Fruit fly (Drosophila melanogaster) whole organism, embryonic: ENCODE results near the gene CG6149.
A peak's percentile ranks its signal among the peaks of the same experiment; 100 is the strongest.

Source experiments
- CG10267 ChIP-seq: fragments of 200-800 bp; sonication (Bioruptor generic); optimal IDR thresholded peaks from 2 replicates; lab custom pipeline; 2018; ENCODE audit warnings: missing biosample characterization, mild to moderate bottlenecking, missing genetic modification characterization, moderate library complexity
- CG10959 ChIP-seq: fragments of 200-800 bp; sonication (Bioruptor generic); IDR thresholded peaks from 2 replicates; pipeline ENCODE4 v1.3.6; 2022; ENCODE audit warnings: missing biosample characterization, missing genetic modification characterization
- CG11456 ChIP-seq: fragments of 200-800 bp; sonication (Bioruptor generic); IDR thresholded peaks from 3 replicates; pipeline ENCODE4 v1.3.6; 2022; ENCODE audit warnings: missing biosample characterization, missing genetic modification characterization
- CG12219 ChIP-seq: fragments of 200-800 bp; sonication (Bioruptor generic); optimal IDR thresholded peaks from 3 replicates; lab custom pipeline; 2018; ENCODE audit warnings: missing biosample characterization, mild to moderate bottlenecking, missing genetic modification characterization
- CG14441 ChIP-seq: fragments of 200-800 bp; sonication (Bioruptor generic); IDR thresholded peaks from 2 replicates; pipeline ENCODE4 v1.3.6; 2022; ENCODE audit warnings: missing biosample characterization, missing genetic modification characterization
- CG14667 ChIP-seq: fragments of 200-800 bp; sonication (Bioruptor generic); IDR thresholded peaks from 2 replicates; pipeline ENCODE4 v1.3.6; 2022; ENCODE audit warnings: missing biosample characterization, missing genetic modification characterization
- CG1603 ChIP-seq: fragments of 200-800 bp; sonication (Bioruptor generic); optimal IDR thresholded peaks from 2 replicates; lab custom pipeline; 2019; ENCODE audit warnings: missing biosample characterization, mild to moderate bottlenecking, missing genetic modification characterization, moderate library complexity
- CG18262 ChIP-seq: fragments of 200-800 bp; optimal IDR thresholded peaks from 3 replicates; lab custom pipeline; 2019; ENCODE audit warnings: missing biosample characterization, mild to moderate bottlenecking, missing genetic modification characterization, moderate library complexity
- CG1832 ChIP-seq: fragments of 200-800 bp; sonication (Bioruptor generic); optimal IDR thresholded peaks from 2 replicates; lab custom pipeline; 2017; ENCODE audit warnings: missing biosample characterization, mild to moderate bottlenecking, missing genetic modification characterization, inconsistent platforms
- CG6272 ChIP-seq: fragments of 200-800 bp; sonication (Bioruptor generic); IDR thresholded peaks from 2 replicates; pipeline ENCODE4 v1.3.6; 2022; ENCODE audit warnings: missing biosample characterization, missing genetic modification characterization
- CG6813 ChIP-seq: fragments of 200-800 bp; sonication (Bioruptor generic); optimal IDR thresholded peaks from 2 replicates; lab custom pipeline; 2017; ENCODE audit warnings: missing biosample characterization, missing genetic modification characterization, mild to moderate bottlenecking, moderate library complexity, missing genetic modification reagents
- CG7928 ChIP-seq: fragments of 200-800 bp; sonication (Bioruptor generic); optimal IDR thresholded peaks from 2 replicates; lab custom pipeline; 2017; ENCODE audit warnings: missing biosample characterization, mild to moderate bottlenecking, missing genetic modification characterization
- CG7987 ChIP-seq: fragments of 200-800 bp; sonication (Bioruptor generic); optimal IDR thresholded peaks from 2 replicates; lab custom pipeline; 2018; ENCODE audit warnings: missing biosample characterization, mild to moderate bottlenecking, missing genetic modification characterization, moderate library complexity
- Ets65A ChIP-seq: fragments of 200-800 bp; sonication (Bioruptor generic); peaks from one replicate; lab custom pipeline; 2016; ENCODE audit warnings: missing biosample characterization, missing genetic modification characterization
- Ets97D ChIP-seq: fragments of 200-800 bp; sonication (Bioruptor generic); optimal IDR thresholded peaks from 3 replicates; lab custom pipeline; 2016; ENCODE audit warnings: missing biosample characterization, missing genetic modification characterization
- HLHmδ ChIP-seq: fragments of 200-800 bp; sonication (Bioruptor generic); optimal IDR thresholded peaks from 2 replicates; lab custom pipeline; 2018; ENCODE audit warnings: missing biosample characterization, mild to moderate bottlenecking, missing genetic modification characterization, moderate library complexity
- Med ChIP-seq: fragments of 200-800 bp; sonication (Bioruptor generic); peaks from one replicate; lab custom pipeline; 2016; ENCODE audit warnings: missing biosample characterization, missing genetic modification characterization, mild to moderate bottlenecking, inconsistent platforms, moderate library complexity
- Oli ChIP-seq: fragments of 200-800 bp; sonication (Bioruptor generic); optimal IDR thresholded peaks from 2 replicates; lab custom pipeline; 2018; ENCODE audit warnings: missing biosample characterization, mild to moderate bottlenecking, missing genetic modification characterization, moderate library complexity
- Opbp ChIP-seq: fragments of 200-800 bp; sonication (Bioruptor generic); IDR thresholded peaks from 3 replicates; pipeline ENCODE4 v1.3.6; 2022; ENCODE audit warnings: missing biosample characterization, missing genetic modification characterization; ENCODE audit not compliant: partially characterized antibody
- TFAM ChIP-seq: fragments of 200-800 bp; sonication (Bioruptor generic); optimal IDR thresholded peaks from 2 replicates; lab custom pipeline; 2017; ENCODE audit warnings: missing biosample characterization, missing genetic modification characterization, inconsistent platforms
- az2 ChIP-seq: fragments of 200-800 bp; sonication (Bioruptor generic); optimal IDR thresholded peaks from 3 replicates; lab custom pipeline; 2016; ENCODE audit warnings: missing biosample characterization, missing genetic modification characterization
- bbx ChIP-seq: fragments of 200-800 bp; sonication (Bioruptor generic); IDR thresholded peaks from 2 replicates; pipeline ENCODE4 v1.3.6; 2022; ENCODE audit warnings: missing biosample characterization, missing genetic modification characterization; ENCODE audit not compliant: partially characterized antibody
- cg ChIP-seq: fragments of 200-800 bp; sonication (Bioruptor generic); optimal IDR thresholded peaks from 3 replicates; lab custom pipeline; 2019; ENCODE audit warnings: missing biosample characterization, mild to moderate bottlenecking, missing genetic modification characterization, moderate library complexity
- chif ChIP-seq, 2 experiments: fragments of 200-800 bp; sonication (Bioruptor generic); optimal IDR thresholded peaks; 3 replicates each; lab custom pipeline; 2016; ENCODE audit warnings: missing biosample characterization in 2 of 2, missing genetic modification characterization in 2 of 2
- ci ChIP-seq: fragments of 200-800 bp; sonication (Bioruptor generic); IDR thresholded peaks from 3 replicates; pipeline ENCODE4 v1.3.6; 2022; ENCODE audit warnings: missing biosample characterization, missing genetic modification characterization
- ind ChIP-seq: fragments of 200-800 bp; sonication (Bioruptor generic); optimal IDR thresholded peaks from 3 replicates; lab custom pipeline; 2016; ENCODE audit warnings: missing biosample characterization, missing genetic modification characterization
- kni ChIP-seq: fragments of 200-800 bp; sonication (Bioruptor generic); optimal IDR thresholded peaks from 3 replicates; lab custom pipeline; 2017; ENCODE audit warnings: mild to moderate bottlenecking, missing biosample characterization, missing genetic modification reagents, missing genetic modification characterization
- lab ChIP-seq: fragments of 200-800 bp; sonication (Bioruptor generic); optimal IDR thresholded peaks from 3 replicates; lab custom pipeline; 2017; ENCODE audit warnings: missing biosample characterization, missing genetic modification characterization, mild to moderate bottlenecking, moderate library complexity, missing genetic modification reagents
- lov ChIP-seq, 2 experiments: fragments of 200-800 bp in 1 of 2; fragments of >200 bp in 1 of 2; sonication (Bioruptor generic) in 1 of 2; IDR thresholded peaks in 1 of 2; optimal IDR thresholded peaks in 1 of 2; 2 replicates in 1 of 2; 3 replicates in 1 of 2; pipeline versions ENCODE4 v1.3.6 to Lab custom; 2017 to 2022; ENCODE audit warnings: missing biosample characterization in 1 of 2, missing genetic modification characterization in 1 of 2
- mirr ChIP-seq: fragments of 200-800 bp; sonication (Bioruptor generic); optimal IDR thresholded peaks from 3 replicates; lab custom pipeline; 2018; ENCODE audit warnings: missing biosample characterization, mild to moderate bottlenecking, missing genetic modification characterization
- nmo ChIP-seq: fragments of 200-800 bp; sonication (Bioruptor generic); optimal IDR thresholded peaks from 2 replicates; lab custom pipeline; 2018; ENCODE audit warnings: missing biosample characterization, mild to moderate bottlenecking, missing genetic modification characterization, moderate library complexity
- onecut ChIP-seq: fragments of 200-800 bp; sonication (Bioruptor generic); IDR thresholded peaks from 2 replicates; pipeline ENCODE4 v1.3.6; 2022; ENCODE audit warnings: missing biosample characterization, missing genetic modification characterization
- otp ChIP-seq: fragments of 200-800 bp; sonication (Bioruptor generic); IDR thresholded peaks from 3 replicates; pipeline ENCODE4, ENCODE4 v1.3.6; 2022; ENCODE audit warnings: missing biosample characterization, missing genetic modification characterization
- pfk ChIP-seq: fragments of 200-800 bp; sonication (Bioruptor generic); optimal IDR thresholded peaks from 2 replicates; lab custom pipeline; 2018; ENCODE audit warnings: missing biosample characterization, mild to moderate bottlenecking, missing genetic modification characterization, moderate library complexity
- phol ChIP-seq: fragments of 200-800 bp; sonication (Bioruptor generic); optimal IDR thresholded peaks from 3 replicates; lab custom pipeline; 2018; ENCODE audit warnings: missing biosample characterization, mild to moderate bottlenecking, missing genetic modification characterization, moderate library complexity
- prd ChIP-seq, 3 experiments: fragments of >200 bp in 2 of 3; fragments of 200-800 bp in 1 of 3; sonication (Bioruptor generic) in 1 of 3; optimal IDR thresholded peaks in 2 of 3; IDR thresholded peaks in 1 of 3; 2 replicates in 2 of 3; 3 replicates in 1 of 3; pipeline versions ENCODE4 v1.3.6 to Lab custom; 2017 to 2022; ENCODE audit warnings: missing biosample characterization in 1 of 3, missing genetic modification characterization in 1 of 3
- tgo ChIP-seq: fragments of 200-800 bp; sonication (Bioruptor generic); IDR thresholded peaks from 3 replicates; pipeline ENCODE4 v1.3.6; 2022; ENCODE audit warnings: missing biosample characterization, missing genetic modification characterization
- tin ChIP-seq: fragments of 200-800 bp; sonication (Bioruptor generic); optimal IDR thresholded peaks from 3 replicates; lab custom pipeline; 2016; ENCODE audit warnings: missing biosample characterization, missing genetic modification characterization
- tll ChIP-seq, 2 experiments: fragments of 200-800 bp in 1 of 2; fragments of >200 bp in 1 of 2; sonication (Bioruptor generic) in 1 of 2; optimal IDR thresholded peaks; 2 replicates each; lab custom pipeline; 2017 to 2019; ENCODE audit warnings: missing biosample characterization in 2 of 2, missing genetic modification characterization in 2 of 2, mild to moderate bottlenecking in 1 of 2, moderate library complexity in 1 of 2
- twi ChIP-seq: fragments of 200-800 bp; optimal IDR thresholded peaks from 2 replicates; lab custom pipeline; 2019; ENCODE audit warnings: missing biosample characterization, mild to moderate bottlenecking, missing genetic modification characterization, moderate library complexity
- vvl ChIP-seq: fragments of 200-800 bp; sonication (Bioruptor generic); IDR thresholded peaks from 2 replicates; pipeline ENCODE4 v1.3.6; 2022; ENCODE audit warnings: missing biosample characterization, missing genetic modification characterization
- wek ChIP-seq: fragments of 200-800 bp; sonication (Bioruptor generic); optimal IDR thresholded peaks from 3 replicates; lab custom pipeline; 2018; ENCODE audit warnings: missing biosample characterization, mild to moderate bottlenecking, missing genetic modification characterization, moderate library complexity
- zfh1 ChIP-seq: fragments of 200-800 bp; sonication (Bioruptor generic); IDR thresholded peaks from 3 replicates; pipeline ENCODE4 v1.3.6; 2022; ENCODE audit warnings: missing biosample characterization, missing genetic modification characterization

CG6149 gene

dm6 chr3L:11458370-11458769 lies 23.1 kb upstream of the CG6149 start, which contains the start of the genes CG12289 and CG7551:
Gene CG12289 (minus strand): TSS chr3L:11458470.
Gene CG7551 (plus strand): TSS chr3L:11458490.
- TF ChIP-seq twi (no peak), CG10959 (GFP tag; lab: Robert Waterston, UW) (no peak), tgo (GFP tag; lab: Robert Waterston, UW) (no peak), CG18262 (no peak), ind (GFP tag; lab: Kevin White, UChicago) (no peak), TFAM (GFP tag; lab: Kevin White, UChicago) (no peak), CG12219 (GFP tag; lab: Kevin White, UChicago) (no peak), pfk (GFP tag; lab: Kevin White, UChicago) (no peak)
- TF ChIP-seq, all 482 proteins: peak for 0

- TF ChIP-seq CG6272 (GFP tag; lab: Robert Waterston, UW) (0 out of 2 replicates have a peak, but pooled peaks have one; percentile 16), nmo (GFP tag; lab: Kevin White, UChicago) (no peak), CG11456 (GFP tag; lab: Robert Waterston, UW) (peak; percentile 54; the same call in 1 of the 3 replicates), otp (0 out of 3 replicates have a peak, but pooled peaks have one; percentile 25), Opbp (GFP tag; lab: Robert Waterston, UW) (0 out of 3 replicates have a peak, but pooled peaks have one; percentile 16), chif (GFP tag; optimal IDR thresholded peaks at IDR 0.05; lab: Kevin White, UChicago) (no peak), HLHmδ (GFP tag; lab: Kevin White, UChicago) (peak; percentile 70), CG10267 (tag; lab: Kevin White, UChicago) (no peak), CG14667 (GFP tag; lab: Robert Waterston, UW) (no peak), vvl (no peak), tll (GFP tag; optimal IDR thresholded peaks at IDR 0.05; lab: Kevin White, UChicago) (no peak), phol (tag; lab: Kevin White, UChicago) (peak; percentile 67), mirr (GFP tag; lab: Kevin White, UChicago) (no peak), az2 (GFP tag; lab: Kevin White, UChicago) (no peak), tin (GFP tag; lab: Kevin White, UChicago) (no peak), lab (GFP tag; lab: Kevin White, UChicago) (no peak), prd (optimal IDR thresholded peaks at IDR 0.05; lab: Kevin White, UChicago) (no peak), prd (GFP tag; IDR thresholded peaks at IDR 0.05; lab: Robert Waterston, UW) (peak; percentile 18; the same call in 1 of the 3 replicates), CG14441 (GFP tag; lab: Robert Waterston, UW) (peak; percentile 42), lov (optimal IDR thresholded peaks at IDR 0.05; lab: Kevin White, UChicago) (no peak), lov (GFP tag; IDR thresholded peaks at IDR 0.05; lab: Robert Waterston, UW) (0 out of 3 replicates have a peak, but pooled peaks have one; percentile 19), CG7928 (GFP tag; lab: Kevin White, UChicago) (no peak), CG6813 (GFP tag; lab: Kevin White, UChicago) (no peak), CG1832 (GFP tag; lab: Kevin White, UChicago) (no peak), Ets97D (GFP tag; lab: Kevin White, UChicago) (peak; percentile 70), kni (GFP tag; lab: Kevin White, UChicago) (no peak), bbx (GFP tag; lab: Robert Waterston, UW) (no peak), cg (GFP tag; lab: Kevin White, UChicago) (peak; percentile 2), Med (GFP tag; lab: Kevin White, UChicago) (peak; percentile 57), wek (GFP tag; lab: Kevin White, UChicago) (peak; percentile 17), Oli (tag; lab: Kevin White, UChicago) (no peak), Ets65A (GFP tag; lab: Kevin White, UChicago) (peak; percentile 76), zfh1 (GFP tag; lab: Robert Waterston, UW) (0 out of 3 replicates have a peak, but pooled peaks have one; percentile 10), CG1603 (tag; lab: Kevin White, UChicago) (peak; percentile 22), CG7987 (peak; percentile 31), ci (GFP tag; lab: Robert Waterston, UW) (peak; percentile 55; the same call in 1 of the 3 replicates), onecut (GFP tag; lab: Robert Waterston, UW) (peak; percentile 16; the same call in 1 of the 2 replicates)
These were observed 19.2 kb upstream of the CG6149 start for dm6 chr3L:11454461-11454860.
